Fruit fly (Drosophila melanogaster) whole organism, embryonic: Measurements from ENCODE around the gene spas.

ENCODE experiments used
- Adf1 ChIP-seq: fragments of 200-800 bp; sonication (Bioruptor generic); IDR thresholded peaks from 2 replicates; pipeline ENCODE4 v1.3.6; 2022; ENCODE audit warnings: missing biosample characterization, missing genetic modification characterization
- CG10543 ChIP-seq: fragments of 200-800 bp; sonication (Bioruptor generic); optimal IDR thresholded peaks from 3 replicates; lab custom pipeline; 2017; ENCODE audit warnings: missing biosample characterization, mild to moderate bottlenecking, missing genetic modification characterization, moderate library complexity
- CG11504 ChIP-seq: fragments of 200-800 bp; sonication (Bioruptor generic); optimal IDR thresholded peaks from 3 replicates; lab custom pipeline; 2019; ENCODE audit warnings: missing biosample characterization, mild to moderate bottlenecking, missing genetic modification characterization, moderate library complexity
- CG11723 ChIP-seq: fragments of 200-800 bp; sonication (Bioruptor generic); optimal IDR thresholded peaks from 2 replicates; lab custom pipeline; 2017; ENCODE audit warnings: missing biosample characterization, mild to moderate bottlenecking, missing genetic modification characterization
- CG1233 ChIP-seq: fragments of 200-800 bp; sonication (Bioruptor generic); optimal IDR thresholded peaks from 4 replicates; lab custom pipeline; 2018; ENCODE audit warnings: missing biosample characterization, mild to moderate bottlenecking, missing genetic modification characterization
- CG13287 ChIP-seq: fragments of 200-800 bp; sonication (Bioruptor generic); IDR thresholded peaks from 2 replicates; pipeline ENCODE4 v1.3.6; 2022; ENCODE audit warnings: missing biosample characterization, missing genetic modification characterization; ENCODE audit not compliant: partially characterized antibody
- CG13424 ChIP-seq: fragments of 200-800 bp; sonication (Bioruptor generic); optimal IDR thresholded peaks from 2 replicates; lab custom pipeline; 2019; ENCODE audit warnings: missing biosample characterization, mild to moderate bottlenecking, missing genetic modification characterization, moderate library complexity
- CG13624 ChIP-seq: fragments of 200-800 bp; sonication (Bioruptor generic); optimal IDR thresholded peaks from 2 replicates; lab custom pipeline; 2016; ENCODE audit warnings: missing biosample characterization, missing genetic modification characterization
- CG14965 ChIP-seq: fragments of 200-800 bp; sonication (Bioruptor generic); optimal IDR thresholded peaks from 2 replicates; lab custom pipeline; 2016; ENCODE audit warnings: missing biosample characterization, missing genetic modification characterization, borderline replicate concordance
- CG17359 ChIP-seq: fragments of 200-800 bp; sonication (Bioruptor generic); optimal IDR thresholded peaks from 3 replicates; lab custom pipeline; 2018; ENCODE audit warnings: missing biosample characterization, mild to moderate bottlenecking, missing genetic modification characterization, moderate library complexity
- CG2202 ChIP-seq: fragments of 200-800 bp; sonication (Bioruptor generic); optimal IDR thresholded peaks from 2 replicates; lab custom pipeline; 2018; ENCODE audit warnings: missing biosample characterization, mild to moderate bottlenecking, missing genetic modification characterization
- CG30020 ChIP-seq: fragments of 200-800 bp; optimal IDR thresholded peaks from 2 replicates; lab custom pipeline; 2019; ENCODE audit warnings: missing biosample characterization, mild to moderate bottlenecking, missing genetic modification characterization, moderate library complexity
- CG3065 ChIP-seq: fragments of 200-800 bp; sonication (Bioruptor generic); optimal IDR thresholded peaks from 2 replicates; lab custom pipeline; 2016; ENCODE audit warnings: missing biosample characterization, missing genetic modification characterization
- CG34224 ChIP-seq: fragments of 200-800 bp; sonication (Bioruptor generic); IDR thresholded peaks from 3 replicates; pipeline ENCODE4 v1.3.6; 2022; ENCODE audit warnings: missing biosample characterization, missing genetic modification characterization; ENCODE audit not compliant: partially characterized antibody
- CG3847 ChIP-seq: fragments of 200-800 bp; sonication (Bioruptor generic); IDR thresholded peaks from 2 replicates; pipeline ENCODE4 v1.3.6; 2022; ENCODE audit warnings: missing biosample characterization, missing genetic modification characterization
- CG4707 ChIP-seq: fragments of 200-800 bp; sonication (Bioruptor generic); optimal IDR thresholded peaks from 2 replicates; lab custom pipeline; 2018; ENCODE audit warnings: missing biosample characterization, mild to moderate bottlenecking, missing genetic modification characterization, moderate library complexity
- CG6791 ChIP-seq: fragments of 200-800 bp; sonication (Bioruptor generic); IDR thresholded peaks from 3 replicates; pipeline ENCODE4 v1.3.6; 2022; ENCODE audit warnings: missing biosample characterization, missing genetic modification characterization; ENCODE audit not compliant: partially characterized antibody
- CG8089 ChIP-seq: fragments of 200-800 bp; sonication (Bioruptor generic); optimal IDR thresholded peaks from 3 replicates; lab custom pipeline; 2016; ENCODE audit warnings: missing biosample characterization, missing genetic modification characterization
- CG8944 ChIP-seq: fragments of 200-800 bp; sonication (Bioruptor generic); optimal IDR thresholded peaks from 3 replicates; lab custom pipeline; 2016; ENCODE audit warnings: missing biosample characterization, missing genetic modification characterization
- CG9932 ChIP-seq: fragments of 200-800 bp; sonication (Bioruptor generic); IDR thresholded peaks from 2 replicates; pipeline ENCODE4 v1.3.6; 2022; ENCODE audit warnings: missing biosample characterization, missing genetic modification characterization
- CrebB ChIP-seq: fragments of 200-800 bp; sonication (Bioruptor generic); optimal IDR thresholded peaks from 3 replicates; lab custom pipeline; 2018; ENCODE audit warnings: missing biosample characterization, mild to moderate bottlenecking, missing genetic modification characterization
- Dad ChIP-seq: fragments of 200-800 bp; sonication (Bioruptor generic); optimal IDR thresholded peaks from 3 replicates; lab custom pipeline; 2016; ENCODE audit warnings: missing biosample characterization, missing genetic modification characterization
- Dfd ChIP-seq, 2 experiments: fragments of >200 bp; optimal IDR thresholded peaks; 2 replicates each; lab custom pipeline; 2017; ENCODE audit warnings: missing biosample characterization in 2 of 2, missing genetic modification characterization in 2 of 2
- Hr39 ChIP-seq: fragments of >200 bp; optimal IDR thresholded peaks from 2 replicates; lab custom pipeline; 2017
- MBD-R2 ChIP-seq: fragments of 200-800 bp; sonication (Bioruptor generic); IDR thresholded peaks from 2 replicates; pipeline ENCODE4 v1.3.6; 2022; ENCODE audit warnings: missing biosample characterization, missing genetic modification characterization
- Nf-YB ChIP-seq: fragments of 200-800 bp; sonication (Bioruptor generic); optimal IDR thresholded peaks from 3 replicates; lab custom pipeline; 2019; ENCODE audit warnings: missing biosample characterization, mild to moderate bottlenecking, missing genetic modification characterization, moderate library complexity
- NfI ChIP-seq: fragments of 200-800 bp; sonication (Bioruptor generic); optimal IDR thresholded peaks from 3 replicates; lab custom pipeline; 2018; ENCODE audit warnings: missing biosample characterization, mild to moderate bottlenecking, missing genetic modification characterization, moderate library complexity
- Pdp1 ChIP-seq, 2 experiments: fragments of 200-800 bp; sonication (Bioruptor generic); optimal IDR thresholded peaks; 3 replicates each; lab custom pipeline; 2016; ENCODE audit warnings: missing biosample characterization in 2 of 2, missing genetic modification characterization in 2 of 2, mild to moderate bottlenecking in 1 of 2, moderate library complexity in 1 of 2
- Ravus ChIP-seq: fragments of 200-800 bp; sonication (Bioruptor generic); IDR thresholded peaks from 2 replicates; pipeline ENCODE4 v1.3.6; 2022; ENCODE audit warnings: missing biosample characterization, missing genetic modification characterization
- Rfx ChIP-seq: fragments of 200-800 bp; sonication (Bioruptor generic); IDR thresholded peaks from 2 replicates; pipeline ENCODE4 v1.3.6; 2022; ENCODE audit warnings: missing biosample characterization, missing genetic modification characterization
- Spps ChIP-seq: fragments of 200-800 bp; sonication (Bioruptor generic); optimal IDR thresholded peaks from 2 replicates; lab custom pipeline; 2018; ENCODE audit warnings: missing biosample characterization, mild to moderate bottlenecking, missing genetic modification characterization
- Sry-δ ChIP-seq: fragments of 200-800 bp; sonication (Bioruptor generic); optimal IDR thresholded peaks from 2 replicates; lab custom pipeline; 2016; ENCODE audit warnings: missing biosample characterization, missing genetic modification characterization
- amos ChIP-seq: fragments of 200-800 bp; sonication (Bioruptor generic); IDR thresholded peaks from 2 replicates; pipeline ENCODE4 v1.3.6; 2022; ENCODE audit warnings: missing biosample characterization, missing genetic modification characterization; ENCODE audit not compliant: partially characterized antibody
- aop ChIP-seq: fragments of 200-800 bp; sonication (Bioruptor generic); IDR thresholded peaks from 2 replicates; pipeline ENCODE4 v1.3.6; 2022; ENCODE audit warnings: missing biosample characterization, missing genetic modification characterization
- ash1 ChIP-seq: fragments of 200-800 bp; sonication (Bioruptor generic); optimal IDR thresholded peaks from 2 replicates; lab custom pipeline; 2018; ENCODE audit warnings: missing biosample characterization, mild to moderate bottlenecking, missing genetic modification characterization
- cas ChIP-seq: fragments of 200-800 bp; sonication (Bioruptor generic); IDR thresholded peaks from 2 replicates; pipeline ENCODE4 v1.3.6; 2022; ENCODE audit warnings: missing biosample characterization, missing genetic modification characterization
- chn ChIP-seq: fragments of 200-800 bp; sonication (Bioruptor generic); optimal IDR thresholded peaks from 2 replicates; lab custom pipeline; 2016; ENCODE audit warnings: missing biosample characterization, missing genetic modification characterization
- dpn ChIP-seq, 2 experiments: fragments of 200-800 bp; sonication (Bioruptor generic); optimal IDR thresholded peaks; 3 replicates each; lab custom pipeline; 2016; ENCODE audit warnings: missing biosample characterization in 2 of 2, missing genetic modification characterization in 2 of 2
- gcm ChIP-seq: fragments of 200-800 bp; sonication (Bioruptor generic); optimal IDR thresholded peaks from 2 replicates; lab custom pipeline; 2019; ENCODE audit warnings: missing biosample characterization, mild to moderate bottlenecking, missing genetic modification characterization, moderate library complexity
- jumu ChIP-seq: fragments of 200-800 bp; sonication (Bioruptor generic); optimal IDR thresholded peaks from 3 replicates; lab custom pipeline; 2016; ENCODE audit warnings: missing biosample characterization, missing genetic modification characterization
- lola ChIP-seq, 3 experiments: fragments of >200 bp in 2 of 3; fragments of 200-800 bp in 1 of 3; sonication (Bioruptor generic) in 1 of 3; optimal IDR thresholded peaks; 2 replicates each; lab custom pipeline; 2017 to 2019; ENCODE audit warnings: missing biosample characterization in 3 of 3, missing genetic modification characterization in 3 of 3, mild to moderate bottlenecking in 1 of 3, moderate library complexity in 1 of 3
- mld ChIP-seq: fragments of 200-800 bp; sonication (Bioruptor generic); IDR thresholded peaks from 3 replicates; pipeline ENCODE4 v1.3.6; 2022; ENCODE audit warnings: missing biosample characterization, missing genetic modification characterization; ENCODE audit not compliant: partially characterized antibody
- nmo ChIP-seq: fragments of 200-800 bp; sonication (Bioruptor generic); optimal IDR thresholded peaks from 2 replicates; lab custom pipeline; 2018; ENCODE audit warnings: missing biosample characterization, mild to moderate bottlenecking, missing genetic modification characterization, moderate library complexity
- pum ChIP-seq: fragments of 200-800 bp; sonication (Bioruptor generic); optimal IDR thresholded peaks from 2 replicates; lab custom pipeline; 2016; ENCODE audit warnings: missing biosample characterization, missing genetic modification characterization
- ro ChIP-seq: fragments of 200-800 bp; sonication (Bioruptor generic); IDR thresholded peaks from 2 replicates; pipeline ENCODE4 v1.3.6; 2022; ENCODE audit warnings: missing biosample characterization, missing genetic modification characterization
- scrt ChIP-seq: fragments of 200-800 bp; sonication (Bioruptor generic); optimal IDR thresholded peaks from 2 replicates; lab custom pipeline; 2018; ENCODE audit warnings: missing biosample characterization, mild to moderate bottlenecking, missing genetic modification characterization, moderate library complexity
- sd ChIP-seq: fragments of 200-800 bp; sonication (Bioruptor generic); optimal IDR thresholded peaks from 3 replicates; lab custom pipeline; 2018; ENCODE audit warnings: missing biosample characterization, mild to moderate bottlenecking, missing genetic modification characterization, moderate library complexity
- stwl ChIP-seq: fragments of 200-800 bp; sonication (Bioruptor generic); optimal IDR thresholded peaks from 3 replicates; lab custom pipeline; 2018; ENCODE audit warnings: missing biosample characterization, mild to moderate bottlenecking, missing genetic modification characterization, moderate library complexity
- trem ChIP-seq: fragments of 200-800 bp; optimal IDR thresholded peaks from 3 replicates; lab custom pipeline; 2019; ENCODE audit warnings: missing biosample characterization, mild to moderate bottlenecking, missing genetic modification characterization, moderate library complexity

The spas gene

dm6 chr3R:24031825-24032523 is 6.0 kb upstream of the spas start, which contains the start of the genes KrT95D and Mettl3 (continued):
- TF ChIP-seq dpn (GFP tag; optimal IDR thresholded peaks at IDR 0.05; lab: Kevin White, UChicago), result no peak
- peak; percentile 12 for TF ChIP-seq CG10543 (GFP tag; lab: Kevin White, UChicago)
- TF ChIP-seq CG6791 (GFP tag; lab: Robert Waterston, UW), result no peak
- peak in 1 of 3 experiments; percentile 19 for TF ChIP-seq lola (GFP tag; optimal IDR thresholded peaks at IDR 0.05; lab: Kevin White, UChicago)
- TF ChIP-seq CG3065 (GFP tag; lab: Kevin White, UChicago), result peak; percentile 7
- TF ChIP-seq CG30020 (tag; lab: Kevin White, UChicago), result peak; percentile 37
- no peak for TF ChIP-seq ro (GFP tag; lab: Robert Waterston, UW)
- no peak for TF ChIP-seq Ravus (GFP tag; lab: Robert Waterston, UW)
- no peak for TF ChIP-seq CG13424 (tag; lab: Kevin White, UChicago)
- no peak for TF ChIP-seq jumu
- TF ChIP-seq CG11504 (tag; lab: Kevin White, UChicago), result peak; percentile 94
- peak; percentile 35 for TF ChIP-seq amos (GFP tag; lab: Robert Waterston, UW)
- no peak for TF ChIP-seq Adf1 (GFP tag; lab: Robert Waterston, UW)
- peak; percentile 30; the same call in 1 of the 3 replicates for TF ChIP-seq CG34224
- TF ChIP-seq CG4707, result no peak
- TF ChIP-seq Sry-δ (GFP tag; lab: Kevin White, UChicago), result peak; percentile 37
- TF ChIP-seq sd (tag; lab: Kevin White, UChicago), result peak; percentile 34
- no peak for TF ChIP-seq CG9932 (GFP tag; lab: Robert Waterston, UW)
- TF ChIP-seq CG8089 (GFP tag; lab: Kevin White, UChicago), result no peak
- peak; percentile 49 for TF ChIP-seq CG13287
- peak; percentile 5 for TF ChIP-seq CG1233 (GFP tag; lab: Kevin White, UChicago)
- TF ChIP-seq CG11723 (GFP tag; lab: Kevin White, UChicago), result no peak
- peak; percentile 81 for TF ChIP-seq scrt (GFP tag; lab: Kevin White, UChicago)
- TF ChIP-seq Dfd (GFP tag; optimal IDR thresholded peaks at IDR 0.05; lab: Kevin White, UChicago), result no peak
- TF ChIP-seq trem, result peak; percentile 73
- peak; percentile 10 for TF ChIP-seq Dad (GFP tag; lab: Kevin White, UChicago)
- no peak for TF ChIP-seq cas
- TF ChIP-seq chn (GFP tag; lab: Kevin White, UChicago), result no peak
- TF ChIP-seq nmo (GFP tag; lab: Kevin White, UChicago), result peak; percentile 60
- TF ChIP-seq Hr39, result no peak
- no peak for TF ChIP-seq CG2202
- TF ChIP-seq Rfx (GFP tag; lab: Robert Waterston, UW), result peak; percentile 8
- TF ChIP-seq CG3847 (GFP tag; lab: Robert Waterston, UW), result peak; percentile 30; the same call in 1 of the 2 replicates
- TF ChIP-seq CG14965, result no peak
- TF ChIP-seq NfI, result no peak
- TF ChIP-seq Pdp1 (GFP tag; optimal IDR thresholded peaks at IDR 0.05; lab: Kevin White, UChicago), result peak; percentile 2 to 32
- TF ChIP-seq Nf-YB (GFP tag; lab: Kevin White, UChicago), result peak; percentile 23
- peak; percentile 23 for TF ChIP-seq CG17359 (tag; lab: Kevin White, UChicago)
- TF ChIP-seq stwl, result peak; percentile 93
- TF ChIP-seq Spps (tag; lab: Kevin White, UChicago), result no peak
- no peak for TF ChIP-seq pum
- no peak for TF ChIP-seq CG13624
- no peak for TF ChIP-seq ash1 (GFP tag; lab: Kevin White, UChicago)
- no peak for TF ChIP-seq CrebB (tag; lab: Kevin White, UChicago)
- peak; percentile 50; the same call in 1 of the 2 replicates for TF ChIP-seq MBD-R2 (GFP tag; lab: Robert Waterston, UW)
- no peak for TF ChIP-seq gcm (GFP tag; lab: Kevin White, UChicago)
- TF ChIP-seq mld, result no peak
- TF ChIP-seq CG8944 (GFP tag; lab: Kevin White, UChicago), result no peak
- TF ChIP-seq aop (GFP tag; lab: Robert Waterston, UW), result no peak
